Worm (Caenorhabditis elegans) whole organism, young adult: ENCODE results near the gene ZC168.2.

Experiments used
- B0019.2 ChIP-seq: fragments of 200-800 bp; sonication (Bioruptor generic); conservative IDR thresholded peaks from 2 replicates; pipeline ENCODE4 v1.3.6; 2022; ENCODE audit warnings: missing genetic modification reagents, missing genetic modification characterization, missing compliant biosample characterization
- B0261.1 ChIP-seq: sonication (generic microtip); optimal IDR thresholded peaks from 2 replicates; lab custom pipeline; 2016; ENCODE audit warnings: mild to moderate bottlenecking, missing genetic modification characterization, moderate library complexity, missing compliant biosample characterization
- D2030.7 ChIP-seq: fragments of 200-800 bp; sonication (Bioruptor generic); IDR thresholded peaks from 2 replicates; pipeline ENCODE4 v1.3.6; 2022; ENCODE audit warnings: missing genetic modification reagents, missing genetic modification characterization, missing compliant biosample characterization
- F10E7.11 ChIP-seq: sonication (generic microtip); optimal IDR thresholded peaks from 2 replicates; lab custom pipeline; 2017; ENCODE audit warnings: mild to moderate bottlenecking, missing genetic modification characterization, moderate library complexity, missing compliant biosample characterization
- K11D2.4 ChIP-seq: fragments of 200-800 bp; sonication (Bioruptor generic); IDR thresholded peaks from 2 replicates; pipeline ENCODE4 v1.3.6; 2022; ENCODE audit warnings: missing genetic modification reagents, missing genetic modification characterization, missing compliant biosample characterization
- Y56A3A.18 ChIP-seq: fragments of 200-800 bp; sonication (Bioruptor generic); IDR thresholded peaks from 2 replicates; pipeline ENCODE4 v1.3.6; 2022; ENCODE audit warnings: missing genetic modification reagents, missing genetic modification characterization, missing compliant biosample characterization
- Y79H2A.3 ChIP-seq: fragments of 200-800 bp; sonication (Bioruptor generic); conservative IDR thresholded peaks from 2 replicates; pipeline ENCODE4 v1.3.6; 2022; ENCODE audit warnings: missing genetic modification reagents, missing genetic modification characterization, missing compliant biosample characterization
- ama-1 ChIP-seq, 3 experiments: fragments of 150-350 bp in 1 of 3; sonication (generic microtip) in 2 of 3; optimal IDR thresholded peaks; 2 replicates each; lab custom pipeline; 2014 to 2018; ENCODE audit warnings: missing biosample characterization in 2 of 3, missing genetic modification characterization in 2 of 3, missing genetic modification reagents in 2 of 3
- aptf-2 ChIP-seq: fragments of 200-800 bp; sonication (Bioruptor generic); conservative IDR thresholded peaks from 2 replicates; pipeline ENCODE4 v1.3.6; 2022; ENCODE audit warnings: missing genetic modification reagents, missing genetic modification characterization, missing compliant biosample characterization
- aptf-3 ChIP-seq: fragments of 200-800 bp; sonication (Bioruptor generic); IDR thresholded peaks from 2 replicates; pipeline ENCODE4 v1.3.6; 2022; ENCODE audit warnings: missing genetic modification characterization, missing compliant biosample characterization
- athp-1 ChIP-seq: sonication (generic microtip); optimal IDR thresholded peaks from 2 replicates; lab custom pipeline; 2017; ENCODE audit warnings: mild to moderate bottlenecking, missing genetic modification characterization, missing compliant biosample characterization
- attf-3 ChIP-seq: fragments of 200-800 bp; sonication (Bioruptor generic); conservative IDR thresholded peaks from 2 replicates; pipeline ENCODE4 v1.3.6; 2022; ENCODE audit warnings: missing genetic modification reagents, missing genetic modification characterization, missing compliant biosample characterization
- attf-5 ChIP-seq: fragments of 200-800 bp; sonication (Bioruptor generic); optimal IDR thresholded peaks from 2 replicates; lab custom pipeline; 2018; ENCODE audit warnings: mild to moderate bottlenecking, missing genetic modification characterization, missing compliant biosample characterization
- cebp-1 ChIP-seq, 2 experiments: fragments of 200-800 bp in 1 of 2; sonication (Bioruptor generic) in 1 of 2; sonication (generic microtip) in 1 of 2; IDR thresholded peaks in 1 of 2; optimal IDR thresholded peaks in 1 of 2; 2 replicates each; pipeline versions ENCODE4 v1.3.6 to Lab custom; 2017 to 2022; ENCODE audit warnings: missing compliant biosample characterization in 2 of 2, missing genetic modification characterization in 2 of 2, mild to moderate bottlenecking in 1 of 2, missing genetic modification reagents in 1 of 2, moderate library complexity in 1 of 2
- ceh-27 ChIP-seq: fragments of 200-800 bp; sonication (Bioruptor generic); optimal IDR thresholded peaks from 2 replicates; lab custom pipeline; 2018; ENCODE audit warnings: mild to moderate bottlenecking, missing genetic modification characterization, moderate library complexity, missing compliant biosample characterization
- chd-7 ChIP-seq: sonication (generic microtip); optimal IDR thresholded peaks from 2 replicates; lab custom pipeline; 2016; ENCODE audit warnings: mild to moderate bottlenecking, missing genetic modification characterization, moderate library complexity, missing compliant biosample characterization
- dox-1 ChIP-seq: fragments of 200-800 bp; sonication (Bioruptor generic); IDR thresholded peaks from 2 replicates; pipeline ENCODE4 v1.3.6; 2022; ENCODE audit warnings: missing genetic modification reagents, missing genetic modification characterization, missing compliant biosample characterization
- dpff-1 ChIP-seq: sonication (generic microtip); optimal IDR thresholded peaks from 2 replicates; lab custom pipeline; 2017; ENCODE audit warnings: mild to moderate bottlenecking, missing genetic modification characterization, missing compliant biosample characterization
- dpl-1 ChIP-seq: fragments of 150-350 bp; optimal IDR thresholded peaks from 2 replicates; lab custom pipeline; 2014; ENCODE audit warnings: missing biosample characterization, missing genetic modification reagents, missing genetic modification characterization
- efl-1 ChIP-seq: fragments of 150-350 bp; optimal IDR thresholded peaks from 2 replicates; lab custom pipeline; 2014; ENCODE audit warnings: missing biosample characterization, missing genetic modification reagents, missing genetic modification characterization
- egl-18 ChIP-seq: fragments of 200-800 bp; sonication (Bioruptor generic); IDR thresholded peaks from 2 replicates; pipeline ENCODE4 v1.3.6; 2022; ENCODE audit warnings: missing genetic modification reagents, missing genetic modification characterization, missing compliant biosample characterization
- egl-44 ChIP-seq: fragments of 200-800 bp; sonication (Bioruptor generic); IDR thresholded peaks from 2 replicates; pipeline ENCODE4 v1.3.6; 2022; ENCODE audit warnings: missing genetic modification reagents, missing genetic modification characterization, missing compliant biosample characterization
- egrh-3 ChIP-seq: fragments of 200-800 bp; sonication (Bioruptor generic); IDR thresholded peaks from 2 replicates; pipeline ENCODE4 v1.3.6; 2022; ENCODE audit warnings: missing genetic modification reagents, missing genetic modification characterization, missing compliant biosample characterization
- ekl-4 ChIP-seq: fragments of 200-800 bp; sonication (Bioruptor generic); IDR thresholded peaks from 2 replicates; pipeline ENCODE4 v1.3.6; 2022; ENCODE audit warnings: missing genetic modification reagents, missing genetic modification characterization, missing compliant biosample characterization
- fkh-3 ChIP-seq: sonication (generic microtip); optimal IDR thresholded peaks from 2 replicates; lab custom pipeline; 2016; ENCODE audit warnings: mild to moderate bottlenecking, missing genetic modification characterization, missing compliant biosample characterization
- gei-17 ChIP-seq: fragments of 200-800 bp; sonication (Bioruptor generic); optimal IDR thresholded peaks from 2 replicates; lab custom pipeline; 2018; ENCODE audit warnings: mild to moderate bottlenecking, missing genetic modification characterization, missing compliant biosample characterization
- hlh-12 ChIP-seq: sonication (generic microtip); optimal IDR thresholded peaks from 2 replicates; lab custom pipeline; 2016; ENCODE audit warnings: missing genetic modification characterization, missing compliant biosample characterization
- hmg-20 ChIP-seq: fragments of 200-800 bp; sonication (Bioruptor generic); IDR thresholded peaks from 2 replicates; pipeline ENCODE4 v1.3.6; 2022; ENCODE audit warnings: missing genetic modification reagents, missing genetic modification characterization, missing compliant biosample characterization
- hrde-1 ChIP-seq: sonication (generic microtip); optimal IDR thresholded peaks from 2 replicates; lab custom pipeline; 2016; ENCODE audit warnings: missing genetic modification characterization, mild to moderate bottlenecking, missing compliant biosample characterization, moderate library complexity, missing genotype, missing genetic modification reagents, borderline replicate concordance
- hsf-1 ChIP-seq: fragments of 200-800 bp; sonication (Bioruptor generic); IDR thresholded peaks from 2 replicates; pipeline ENCODE4 v1.3.6; 2022; ENCODE audit warnings: missing genetic modification reagents, missing genetic modification characterization, missing compliant biosample characterization
- let-526 ChIP-seq: fragments of 200-800 bp; sonication (Bioruptor generic); IDR thresholded peaks from 2 replicates; pipeline ENCODE4 v1.3.6; 2022; ENCODE audit warnings: missing genetic modification reagents, missing genetic modification characterization, missing compliant biosample characterization
- lin-26 ChIP-seq: fragments of 200-800 bp; sonication (Bioruptor generic); IDR thresholded peaks from 2 replicates; pipeline ENCODE4 v1.3.6; 2022; ENCODE audit warnings: missing genetic modification reagents, missing genetic modification characterization, missing compliant biosample characterization
- lin-40 ChIP-seq: sonication (generic microtip); optimal IDR thresholded peaks from 2 replicates; lab custom pipeline; 2016; ENCODE audit warnings: missing genetic modification characterization, mild to moderate bottlenecking, missing compliant biosample characterization, missing genotype, missing genetic modification reagents
- lin-54 ChIP-seq: fragments of 200-800 bp; sonication (Bioruptor generic); optimal IDR thresholded peaks from 2 replicates; lab custom pipeline; 2018; ENCODE audit warnings: mild to moderate bottlenecking, missing genetic modification characterization, missing compliant biosample characterization
- lsl-1 ChIP-seq: fragments of 200-800 bp; sonication (Bioruptor generic); optimal IDR thresholded peaks from 2 replicates; lab custom pipeline; 2018; ENCODE audit warnings: mild to moderate bottlenecking, missing genetic modification characterization, moderate library complexity, missing compliant biosample characterization
- madf-3 ChIP-seq: fragments of 200-800 bp; sonication (Bioruptor generic); IDR thresholded peaks from 2 replicates; pipeline ENCODE4 v1.3.6; 2022; ENCODE audit warnings: missing genetic modification reagents, missing genetic modification characterization, missing compliant biosample characterization
- mes-4 ChIP-seq: sonication (generic microtip); optimal IDR thresholded peaks from 2 replicates; lab custom pipeline; 2016; ENCODE audit warnings: missing genotype, missing genetic modification characterization, missing compliant biosample characterization
- nfya-1 ChIP-seq: sonication (generic microtip); optimal IDR thresholded peaks from 2 replicates; lab custom pipeline; 2017; ENCODE audit warnings: antibody characterized with exemption, missing compliant biosample characterization, missing genetic modification characterization, borderline replicate concordance; ENCODE audit not compliant: insufficient read depth
- nfya-2 ChIP-seq: fragments of 200-800 bp; sonication (Bioruptor generic); IDR thresholded peaks from 2 replicates; pipeline ENCODE4 v1.3.6; 2022; ENCODE audit warnings: missing genetic modification reagents, missing genetic modification characterization, missing compliant biosample characterization
- nhr-179 ChIP-seq: sonication (generic microtip); optimal IDR thresholded peaks from 2 replicates; lab custom pipeline; 2016; ENCODE audit warnings: mild to moderate bottlenecking, missing genetic modification characterization, missing compliant biosample characterization
- nhr-90 ChIP-seq: sonication (generic microtip); optimal IDR thresholded peaks from 2 replicates; lab custom pipeline; 2016; ENCODE audit warnings: missing genotype, mild to moderate bottlenecking, missing genetic modification characterization, missing compliant biosample characterization
- pbrm-1 ChIP-seq: fragments of 200-800 bp; sonication (Bioruptor generic); IDR thresholded peaks from 2 replicates; pipeline ENCODE4 v1.3.6; 2022; ENCODE audit warnings: missing genetic modification reagents, missing genetic modification characterization, missing compliant biosample characterization
- sdz-38 ChIP-seq: sonication (generic microtip); optimal IDR thresholded peaks from 2 replicates; lab custom pipeline; 2016; ENCODE audit warnings: missing genotype, missing genetic modification characterization, missing compliant biosample characterization
- sea-2 ChIP-seq: fragments of 200-800 bp; sonication (Bioruptor generic); IDR thresholded peaks from 2 replicates; pipeline ENCODE4 v1.3.6; 2022; ENCODE audit warnings: missing genetic modification characterization, missing compliant biosample characterization
- sptf-2 ChIP-seq: fragments of 200-800 bp; sonication (Bioruptor generic); optimal IDR thresholded peaks from 2 replicates; lab custom pipeline; 2018; ENCODE audit warnings: mild to moderate bottlenecking, missing genetic modification characterization, missing compliant biosample characterization
- tbp1 ChIP-seq: fragments of 200-800 bp; sonication (Bioruptor generic); optimal IDR thresholded peaks from 2 replicates; lab custom pipeline; 2018; ENCODE audit warnings: mild to moderate bottlenecking, missing genetic modification characterization, missing compliant biosample characterization
- tbx-9 ChIP-seq: sonication (generic microtip); optimal IDR thresholded peaks from 2 replicates; lab custom pipeline; 2016; ENCODE audit warnings: borderline replicate concordance, missing genetic modification characterization, inconsistent platforms, missing compliant biosample characterization
- xnd-1 ChIP-seq: sonication (generic microtip); optimal IDR thresholded peaks from 2 replicates; lab custom pipeline; 2016; ENCODE audit warnings: missing genotype, missing genetic modification reagents, missing genetic modification characterization, missing compliant biosample characterization
- ztf-28 ChIP-seq: fragments of 200-800 bp; sonication (Bioruptor generic); IDR thresholded peaks from 2 replicates; pipeline ENCODE4 v1.3.6; 2022; ENCODE audit warnings: missing genetic modification reagents, missing genetic modification characterization, missing compliant biosample characterization

Gene ZC168.2

DNA sequence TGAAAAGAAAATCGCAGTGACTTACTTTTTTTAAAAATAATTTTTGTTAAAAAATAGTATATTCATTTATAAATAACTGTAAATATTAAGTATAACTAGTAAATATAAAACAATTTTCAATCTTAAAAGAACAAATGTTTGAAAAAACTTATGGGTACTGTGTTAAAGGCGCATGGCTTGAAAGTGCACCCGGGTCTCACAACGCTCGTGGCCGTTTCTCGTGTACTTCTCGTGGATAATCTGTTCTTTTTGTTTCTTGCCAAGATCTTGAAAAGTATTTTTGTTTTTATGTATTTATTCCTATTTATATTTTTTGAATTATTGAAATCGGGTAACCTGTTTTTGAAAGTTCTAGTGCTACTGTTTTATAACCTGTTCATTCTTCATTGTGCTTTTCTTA, 38.2 kb downstream of the ZC168.2 start (continued):
- TF ChIP-seq let-526 (GFP tag; lab: Robert Waterston, UW) (no peak), xnd-1 (tag; lab: Kevin White, UChicago) (peak; percentile 83), sea-2 (GFP tag; lab: Robert Waterston, UW) (no peak), ceh-27 (GFP tag; lab: Kevin White, UChicago) (no peak), lin-54 (GFP tag; lab: Kevin White, UChicago) (peak; percentile 33), K11D2.4 (GFP tag; lab: Robert Waterston, UW) (no peak), egl-44 (no peak), lsl-1 (GFP tag; lab: Kevin White, UChicago) (peak; percentile 89), aptf-2 (GFP tag; lab: Robert Waterston, UW) (no peak), attf-5 (no peak), pbrm-1 (GFP tag; lab: Robert Waterston, UW) (no peak), chd-7 (no peak), ama-1 (optimal IDR thresholded peaks at IDR 0.05; lab: Kevin White, UChicago) (no peak), ama-1 (GFP tag; optimal IDR thresholded peaks at IDR 0.05; lab: Kevin White, UChicago) (no peak), hlh-12 (tag; lab: Kevin White, UChicago) (no peak), dpl-1 (GFP tag; lab: Kevin White, UChicago) (peak; percentile 31), hmg-20 (GFP tag; lab: Robert Waterston, UW) (no peak), F10E7.11 (tag; lab: Kevin White, UChicago) (no peak), hrde-1 (tag; lab: Kevin White, UChicago) (no peak), mes-4 (tag; lab: Kevin White, UChicago) (no peak), B0261.1 (no peak), efl-1 (GFP tag; lab: Kevin White, UChicago) (peak; percentile 16), lin-26 (GFP tag; lab: Robert Waterston, UW) (no peak), ekl-4 (GFP tag; lab: Robert Waterston, UW) (no peak), nhr-179 (tag; lab: Kevin White, UChicago) (no peak), Y79H2A.3 (GFP tag; lab: Robert Waterston, UW) (no peak), D2030.7 (GFP tag; lab: Robert Waterston, UW) (peak; percentile 57; the same call in 1 of the 2 replicates), aptf-3 (GFP tag; lab: Robert Waterston, UW) (no peak), ztf-28 (GFP tag; lab: Robert Waterston, UW) (no peak), nfya-2 (GFP tag; lab: Robert Waterston, UW) (no peak), sdz-38 (tag; lab: Kevin White, UChicago) (no peak), attf-3 (GFP tag; lab: Robert Waterston, UW) (peak; percentile 60; the same call in 1 of the 2 replicates), tbp1 (GFP tag; lab: Kevin White, UChicago) (no peak), Y56A3A.18 (GFP tag; lab: Robert Waterston, UW) (no peak), lin-40 (tag; lab: Kevin White, UChicago) (no peak), gei-17 (GFP tag; lab: Kevin White, UChicago) (no peak), dox-1 (GFP tag; lab: Robert Waterston, UW) (no peak), athp-1 (tag; lab: Kevin White, UChicago) (no peak), nfya-1 (tag; lab: Kevin White, UChicago) (no peak), tbx-9 (tag; lab: Kevin White, UChicago) (no peak), sptf-2 (GFP tag; lab: Kevin White, UChicago) (no peak), hsf-1 (GFP tag; lab: Robert Waterston, UW) (no peak), madf-3 (GFP tag; lab: Robert Waterston, UW) (no peak), dpff-1 (no peak), egrh-3 (GFP tag; lab: Robert Waterston, UW) (no peak), fkh-3 (tag; lab: Kevin White, UChicago) (no peak), B0019.2 (GFP tag; lab: Robert Waterston, UW) (no peak), cebp-1 (GFP tag; IDR thresholded peaks at IDR 0.05; lab: Robert Waterston, UW) (no peak), cebp-1 (tag; optimal IDR thresholded peaks at IDR 0.05; lab: Kevin White, UChicago) (no peak), nhr-90 (tag; lab: Kevin White, UChicago) (no peak), egl-18 (GFP tag; lab: Robert Waterston, UW) (no peak)
